Worm (Caenorhabditis elegans): ENCODE data around the gene cif-1.

- TF ChIP-seq pha-4 (tag; optimal IDR thresholded peaks at IDR 0.05) = no peak
- no peak for TF ChIP-seq nhr-237 (tag; optimal IDR thresholded peaks at IDR 0.05)
- TF ChIP-seq unc-62 (GFP tag; optimal IDR thresholded peaks at IDR 0.05) = no peak
- TF ChIP-seq unc-39 (tag; optimal IDR thresholded peaks at IDR 0.05) = no peak
Measured at ce11 chrIV:4665079-4665478, 45.5 kb downstream of the cif-1 start, which contains the start of gene F29B9.1.

Measured in whole organism, mixed stage, embryonic.